Worm (Caenorhabditis elegans) whole organism, early embryonic: Measurements from ENCODE around the gene nhr-148.

Experiments
- ama-1 ChIP-seq: fragments of 150-350 bp; optimal IDR thresholded peaks from 2 replicates; lab custom pipeline; 2014
- ceh-13 ChIP-seq: fragments of 200-800 bp; sonication (Bioruptor generic); optimal IDR thresholded peaks from 2 replicates; lab custom pipeline; 2018; ENCODE audit warnings: mild to moderate bottlenecking, missing genetic modification characterization, missing compliant biosample characterization
- flt-1 ChIP-seq: fragments of 200-800 bp; sonication (Bioruptor generic); IDR thresholded peaks from 2 replicates; pipeline ENCODE4 v1.3.6; 2022; ENCODE audit warnings: missing genetic modification characterization, missing compliant biosample characterization
- hmg-4 ChIP-seq: fragments of 200-800 bp; sonication (Bioruptor generic); optimal IDR thresholded peaks from 2 replicates; lab custom pipeline; 2018; ENCODE audit warnings: mild to moderate bottlenecking, missing genetic modification characterization, missing compliant biosample characterization
- pes-1 ChIP-seq: fragments of 200-800 bp; sonication (Bioruptor generic); IDR thresholded peaks from 2 replicates; pipeline ENCODE4 v1.3.6; 2022; ENCODE audit warnings: missing genetic modification reagents, missing genetic modification characterization, missing compliant biosample characterization
- tra-4 ChIP-seq: sonication (generic microtip); optimal IDR thresholded peaks from 2 replicates; lab custom pipeline; 2017; ENCODE audit warnings: missing genetic modification characterization, missing compliant biosample characterization

DNA sequence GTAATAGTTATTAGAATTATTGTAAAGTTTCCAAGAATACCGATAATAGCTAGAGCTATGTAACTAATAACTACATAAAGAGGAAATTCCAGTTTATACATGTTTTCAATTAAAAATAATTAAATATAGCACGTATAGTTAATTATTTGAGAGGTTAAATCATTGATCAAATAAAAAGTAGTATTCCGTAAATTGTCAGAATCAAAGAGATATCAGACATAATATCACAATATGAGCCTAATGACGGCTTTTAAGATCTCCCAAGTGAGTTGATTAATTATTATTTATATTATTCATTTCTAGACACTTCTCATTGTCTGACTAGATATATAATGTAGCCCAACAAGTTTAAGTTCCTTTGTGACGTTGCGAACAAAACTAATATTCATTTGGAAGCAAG lies 37.4 kb downstream of the nhr-148 start, which contains the start of gene srsx-24:
- TF ChIP-seq ama-1 (lab: Kevin White, UChicago), result no peak
- no peak for TF ChIP-seq flt-1 (GFP tag; lab: Robert Waterston, UW)
- no peak for TF ChIP-seq pes-1 (GFP tag; lab: Robert Waterston, UW)
- TF ChIP-seq tra-4 (tag; lab: Kevin White, UChicago), result no peak
- TF ChIP-seq hmg-4 (GFP tag; lab: Kevin White, UChicago), result no peak
- TF ChIP-seq ceh-13 (GFP tag; lab: Kevin White, UChicago), result no peak
